Worm (Caenorhabditis elegans) whole organism, midembryonic: ENCODE measurements around the gene dsb-3.

Source experiments
- T22C8.4 ChIP-seq: fragments of 200-800 bp; sonication (Bioruptor generic); IDR thresholded peaks from 2 replicates; pipeline ENCODE4 v1.3.6; 2022; ENCODE audit warnings: missing genetic modification characterization, missing compliant biosample characterization
- ref-1 ChIP-seq: fragments of 200-800 bp; sonication (Bioruptor generic); conservative IDR thresholded peaks from 2 replicates; pipeline ENCODE4 v1.3.6; 2022; ENCODE audit warnings: missing genetic modification reagents, missing genetic modification characterization, missing compliant biosample characterization

DNA sequence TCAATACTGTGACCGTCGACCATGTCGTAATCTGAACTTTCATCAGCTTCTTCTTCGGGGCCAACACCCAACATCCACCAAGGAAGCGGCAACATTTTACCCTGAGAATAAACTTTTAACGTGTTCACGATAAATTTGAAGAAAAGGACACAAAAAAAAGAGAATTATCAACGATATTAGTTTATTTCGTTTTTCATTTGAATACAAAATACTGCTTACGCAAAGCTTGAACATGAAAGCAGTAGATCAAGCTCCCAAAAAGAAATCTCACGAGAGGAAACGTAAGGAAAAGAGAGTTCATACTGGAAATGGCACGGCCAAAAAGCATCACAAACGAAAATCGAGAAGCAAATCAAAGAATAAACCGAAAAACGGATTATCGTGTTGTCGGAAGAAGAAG lies 4.3 kb upstream of the dsb-3 start, which contains the start of the genes C46A5.6 and C46A5.1:
- TF ChIP-seq T22C8.4 (GFP tag; lab: Robert Waterston, UW): no peak
- no peak for TF ChIP-seq ref-1
